Worm (Caenorhabditis elegans): ENCODE measurements around the gene C03B1.3.

Gene C03B1.3

DNA sequence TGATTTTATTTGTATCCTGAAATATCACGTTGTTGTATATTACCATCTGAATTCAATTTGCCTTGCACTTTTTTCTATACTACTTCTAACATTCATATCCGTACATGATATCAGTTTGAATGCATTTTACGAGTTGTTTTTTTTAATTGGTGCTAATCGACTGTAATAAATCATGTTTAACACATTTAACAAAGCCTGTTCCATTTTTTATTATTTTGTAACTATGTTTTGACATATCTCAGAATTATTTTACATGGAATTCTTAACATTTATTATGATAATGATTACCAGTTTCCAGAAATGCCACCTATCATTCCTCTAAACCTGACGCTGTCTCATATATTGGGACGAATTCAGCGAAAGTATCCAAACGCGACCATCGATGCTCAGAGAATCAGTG, at the start of gene C03B1.3:
C03B1.3 (plus strand) TSS at position 301 of the 400 bp plus-strand sequence.
- no peak for TF ChIP-seq unc-62 (GFP tag; optimal IDR thresholded peaks at IDR 0.05)
- TF ChIP-seq elt-3 (tag; optimal IDR thresholded peaks at IDR 0.05), result no peak
- TF ChIP-seq lin-32 (GFP tag; optimal IDR thresholded peaks at IDR 0.05), result no peak
- TF ChIP-seq tbx-8 (GFP tag; optimal IDR thresholded peaks at IDR 0.05), result no peak
- no peak for TF ChIP-seq nhr-2 (tag; optimal IDR thresholded peaks at IDR 0.05)
- no peak for TF ChIP-seq cnd-1 (tag; optimal IDR thresholded peaks at IDR 0.05)
- no peak for TF ChIP-seq pha-4 (tag; optimal IDR thresholded peaks at IDR 0.05)
- TF ChIP-seq mls-2 (tag; optimal IDR thresholded peaks at IDR 0.05), result no peak
- no peak for TF ChIP-seq mab-5 (tag; optimal IDR thresholded peaks at IDR 0.05)
- no peak for TF ChIP-seq sptf-1 (tag; optimal IDR thresholded peaks at IDR 0.05)
- TF ChIP-seq ces-1 (GFP tag; optimal IDR thresholded peaks at IDR 0.05), result no peak
- no peak for TF ChIP-seq sem-2 (GFP tag; optimal IDR thresholded peaks at IDR 0.05)
- TF ChIP-seq ceh-43 (GFP tag; optimal IDR thresholded peaks at IDR 0.05), result no peak
- TF ChIP-seq flh-1 (GFP tag; optimal IDR thresholded peaks at IDR 0.05), result no peak

DNA sequence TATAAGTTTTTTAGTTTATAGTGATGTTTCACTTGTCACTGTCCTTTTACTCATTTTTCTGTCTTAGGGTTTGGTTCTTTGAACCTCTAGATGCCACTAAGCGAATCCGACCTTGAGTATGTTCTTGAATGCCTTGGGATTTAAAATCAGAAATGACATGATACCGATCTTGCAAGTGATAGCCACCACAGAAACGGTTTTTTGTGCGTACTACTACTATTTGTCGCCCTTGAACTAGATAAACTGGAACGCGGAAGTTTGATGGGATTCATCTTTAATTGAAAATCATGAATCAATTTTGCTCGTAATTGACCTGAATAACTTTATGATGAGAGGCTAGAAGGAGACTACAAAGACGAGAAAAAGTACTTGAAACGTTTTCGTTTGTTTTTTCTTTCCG, 47.0 kb upstream of the C03B1.3 start:
- no peak for TF ChIP-seq lin-32 (GFP tag; optimal IDR thresholded peaks at IDR 0.05)

DNA sequence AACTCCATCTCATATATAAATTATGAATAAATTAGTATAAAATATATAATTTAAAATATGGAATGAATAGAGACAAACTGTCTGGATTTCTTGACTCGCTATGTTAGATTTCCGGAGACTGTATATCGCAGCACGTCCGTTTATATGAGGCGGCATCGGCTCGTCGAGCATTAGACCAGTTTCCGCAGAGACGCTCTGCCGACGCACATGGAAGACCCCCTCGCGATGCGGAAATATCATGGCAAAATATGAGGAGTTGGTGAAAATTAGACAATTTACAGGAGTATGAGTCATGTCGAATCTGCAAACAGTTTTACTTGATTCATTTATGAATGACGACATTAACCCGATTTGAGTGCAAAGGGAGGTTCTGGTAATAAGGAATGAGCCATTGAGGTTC, 46.3 kb upstream of the C03B1.3 start, which contains the start of gene chtb-3:
chtb-3 (minus strand) TSS at position 101 of the 400 bp plus-strand sequence.
- TF ChIP-seq ceh-43 (GFP tag; optimal IDR thresholded peaks at IDR 0.05) (no peak), drap-1 (GFP tag; optimal IDR thresholded peaks at IDR 0.05) (no peak), cnd-1 (tag; optimal IDR thresholded peaks at IDR 0.05) (no peak), zip-8 (tag; optimal IDR thresholded peaks at IDR 0.05) (no peak), mep-1 (tag; optimal IDR thresholded peaks at IDR 0.05) (no peak), ceh-39 (tag; optimal IDR thresholded peaks at IDR 0.05) (no peak), sem-2 (GFP tag; optimal IDR thresholded peaks at IDR 0.05) (no peak), elt-1 (tag; optimal IDR thresholded peaks at IDR 0.05; ENCODE audit: borderline replicate concordance, insufficient read depth) (no peak), blmp-1 (tag; optimal IDR thresholded peaks at IDR 0.05) (no peak), nhr-237 (tag; optimal IDR thresholded peaks at IDR 0.05) (no peak), nhr-2 (tag; optimal IDR thresholded peaks at IDR 0.05) (no peak), hlh-1 (tag; optimal IDR thresholded peaks at IDR 0.05) (no peak), snpc-4 (tag; optimal IDR thresholded peaks at IDR 0.05) (no peak), mab-5 (tag; optimal IDR thresholded peaks at IDR 0.05) (no peak), sptf-1 (tag; optimal IDR thresholded peaks at IDR 0.05) (no peak), M03D4.4 (tag; optimal IDR thresholded peaks at IDR 0.05) (no peak)

DNA sequence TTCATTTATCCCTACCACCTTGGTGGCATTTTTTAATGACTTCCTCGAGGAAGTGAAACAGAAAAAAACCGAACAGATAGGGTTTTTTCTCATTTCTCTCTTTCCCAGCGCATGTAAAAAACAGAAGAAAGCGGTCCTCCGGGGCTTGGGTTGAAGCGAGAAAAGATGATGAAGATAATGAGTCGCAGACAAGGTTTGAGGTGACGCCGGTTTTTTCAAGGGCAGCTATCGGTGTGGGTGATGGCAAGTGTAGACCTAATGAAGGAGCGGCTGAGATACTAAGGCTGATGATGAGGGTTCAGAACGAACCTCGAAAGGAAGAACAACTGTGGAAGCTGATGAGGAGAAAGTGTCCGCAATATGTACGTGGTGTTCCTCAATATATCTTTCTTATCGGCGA, 44.9 kb upstream of the C03B1.3 start:
- TF ChIP-seq unc-62 (GFP tag; optimal IDR thresholded peaks at IDR 0.05), result no peak
- TF ChIP-seq unc-39 (tag; optimal IDR thresholded peaks at IDR 0.05), result no peak
- TF ChIP-seq nhr-12 (tag; optimal IDR thresholded peaks at IDR 0.05), result no peak
- no peak for TF ChIP-seq drap-1 (GFP tag; optimal IDR thresholded peaks at IDR 0.05)
- TF ChIP-seq M03D4.4 (tag; optimal IDR thresholded peaks at IDR 0.05), result no peak
- no peak for TF ChIP-seq sptf-1 (tag; optimal IDR thresholded peaks at IDR 0.05)

DNA sequence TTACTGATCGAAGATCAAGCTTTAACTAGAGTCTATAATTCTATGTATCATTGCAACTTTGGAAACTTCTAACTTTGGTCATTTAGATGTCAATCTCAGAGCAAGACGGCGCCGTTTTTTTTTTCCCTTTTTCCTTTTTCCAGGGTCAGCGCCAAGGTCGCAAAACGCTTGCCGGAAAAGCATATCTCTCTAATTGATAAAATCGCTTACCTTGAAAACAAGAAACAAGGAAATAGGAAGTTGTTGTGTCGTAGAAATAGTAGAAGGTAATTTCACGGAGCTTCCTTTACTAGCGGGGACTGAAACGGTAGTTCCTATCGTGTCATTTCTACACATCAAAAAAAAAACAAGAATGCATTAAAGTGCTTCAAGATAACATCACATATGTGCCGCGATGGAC, 44.4 kb upstream of the C03B1.3 start:
- TF ChIP-seq unc-62 (GFP tag; optimal IDR thresholded peaks at IDR 0.05), result no peak
- TF ChIP-seq tbx-8 (GFP tag; optimal IDR thresholded peaks at IDR 0.05), result no peak
- TF ChIP-seq sptf-1 (tag; optimal IDR thresholded peaks at IDR 0.05), result no peak
- TF ChIP-seq snpc-4 (tag; optimal IDR thresholded peaks at IDR 0.05), result no peak
- TF ChIP-seq nhr-2 (tag; optimal IDR thresholded peaks at IDR 0.05), result no peak

DNA sequence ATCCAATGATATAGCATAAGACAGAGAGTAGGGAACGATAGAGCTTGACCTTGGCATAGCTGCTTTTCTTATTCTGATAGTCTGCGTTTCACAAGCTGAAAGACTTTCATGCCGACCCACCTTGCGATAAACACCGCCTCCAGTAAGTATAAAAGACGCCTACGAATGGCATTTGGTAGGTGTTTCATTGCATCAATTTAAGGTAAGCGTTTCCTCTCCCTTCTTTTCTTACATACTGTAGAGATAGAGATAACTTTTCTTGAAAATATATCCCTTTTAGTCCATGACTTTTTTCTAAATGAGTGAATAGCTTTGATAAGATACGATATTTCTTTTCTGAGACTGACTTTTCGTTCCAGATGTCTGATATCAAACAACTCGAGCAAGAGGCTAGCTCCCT, 42.7 kb upstream of the C03B1.3 start, which contains the start of gene col-167:
col-167 (plus strand) TSS at position 360 of the 400 bp plus-strand sequence.
- no peak for TF ChIP-seq unc-120 (tag; optimal IDR thresholded peaks at IDR 0.05; ENCODE audit: poor library complexity, severe bottlenecking)
- no peak for TF ChIP-seq elt-3 (tag; optimal IDR thresholded peaks at IDR 0.05)
- TF ChIP-seq sem-2 (GFP tag; optimal IDR thresholded peaks at IDR 0.05), result no peak
- no peak for TF ChIP-seq ceh-83 (GFP tag; optimal IDR thresholded peaks at IDR 0.05)
- no peak for TF ChIP-seq hlh-1 (tag; optimal IDR thresholded peaks at IDR 0.05)
- TF ChIP-seq bed-3 (GFP tag; optimal IDR thresholded peaks at IDR 0.05), result no peak
- TF ChIP-seq unc-39 (tag; optimal IDR thresholded peaks at IDR 0.05), result no peak
- TF ChIP-seq sptf-1 (tag; optimal IDR thresholded peaks at IDR 0.05), result no peak
- no peak for TF ChIP-seq lin-32 (GFP tag; optimal IDR thresholded peaks at IDR 0.05)
- TF ChIP-seq mls-2 (tag; optimal IDR thresholded peaks at IDR 0.05), result no peak
- no peak for TF ChIP-seq elt-1 (tag; optimal IDR thresholded peaks at IDR 0.05; ENCODE audit: borderline replicate concordance, insufficient read depth)
- no peak for TF ChIP-seq mab-5 (tag; optimal IDR thresholded peaks at IDR 0.05)
- TF ChIP-seq tbx-8 (GFP tag; optimal IDR thresholded peaks at IDR 0.05), result no peak
- TF ChIP-seq nhr-2 (tag; optimal IDR thresholded peaks at IDR 0.05), result no peak
- TF ChIP-seq nhr-76 (tag; optimal IDR thresholded peaks at IDR 0.05), result no peak
- no peak for TF ChIP-seq ztf-11 (tag; optimal IDR thresholded peaks at IDR 0.05)
- no peak for TF ChIP-seq ham-2 (GFP tag; optimal IDR thresholded peaks at IDR 0.05)
- TF ChIP-seq ces-1 (GFP tag; optimal IDR thresholded peaks at IDR 0.05), result no peak
